Fruit fly (Drosophila melanogaster) whole organism, embryonic: ENCODE measurements around the gene wtrw.

Experiments
- Adf1 ChIP-seq: fragments of 200-800 bp; sonication (Bioruptor generic); IDR thresholded peaks from 2 replicates; pipeline ENCODE4 v1.3.6; 2022; ENCODE audit warnings: missing biosample characterization, missing genetic modification characterization
- Atf-2 ChIP-seq: fragments of 200-800 bp; sonication (Bioruptor generic); optimal IDR thresholded peaks from 2 replicates; lab custom pipeline; 2016; ENCODE audit warnings: missing biosample characterization, missing genetic modification characterization
- CG10654 ChIP-seq: fragments of 200-800 bp; sonication (Bioruptor generic); optimal IDR thresholded peaks from 2 replicates; lab custom pipeline; 2016; ENCODE audit warnings: missing biosample characterization, missing genetic modification characterization
- CG12219 ChIP-seq: fragments of 200-800 bp; sonication (Bioruptor generic); optimal IDR thresholded peaks from 3 replicates; lab custom pipeline; 2018; ENCODE audit warnings: missing biosample characterization, mild to moderate bottlenecking, missing genetic modification characterization
- CG14667 ChIP-seq: fragments of 200-800 bp; sonication (Bioruptor generic); IDR thresholded peaks from 2 replicates; pipeline ENCODE4 v1.3.6; 2022; ENCODE audit warnings: missing biosample characterization, missing genetic modification characterization
- CG14965 ChIP-seq: fragments of 200-800 bp; sonication (Bioruptor generic); optimal IDR thresholded peaks from 2 replicates; lab custom pipeline; 2016; ENCODE audit warnings: missing biosample characterization, missing genetic modification characterization, borderline replicate concordance
- CG16813 ChIP-seq: fragments of 200-800 bp; sonication (Bioruptor generic); IDR thresholded peaks from 3 replicates; pipeline ENCODE4 v1.3.6; 2022; ENCODE audit warnings: missing biosample characterization, missing genetic modification characterization; ENCODE audit not compliant: partially characterized antibody
- CG18262 ChIP-seq: fragments of 200-800 bp; optimal IDR thresholded peaks from 3 replicates; lab custom pipeline; 2019; ENCODE audit warnings: missing biosample characterization, mild to moderate bottlenecking, missing genetic modification characterization, moderate library complexity
- CG2120 ChIP-seq: fragments of 200-800 bp; sonication (Bioruptor generic); optimal IDR thresholded peaks from 3 replicates; lab custom pipeline; 2016; ENCODE audit warnings: missing biosample characterization, missing genetic modification characterization
- CG33213 ChIP-seq: fragments of 200-800 bp; sonication (Bioruptor generic); optimal IDR thresholded peaks from 3 replicates; lab custom pipeline; 2016; ENCODE audit warnings: missing biosample characterization, missing genetic modification characterization
- CG34224 ChIP-seq: fragments of 200-800 bp; sonication (Bioruptor generic); IDR thresholded peaks from 3 replicates; pipeline ENCODE4 v1.3.6; 2022; ENCODE audit warnings: missing biosample characterization, missing genetic modification characterization; ENCODE audit not compliant: partially characterized antibody
- CG6272 ChIP-seq: fragments of 200-800 bp; sonication (Bioruptor generic); IDR thresholded peaks from 2 replicates; pipeline ENCODE4 v1.3.6; 2022; ENCODE audit warnings: missing biosample characterization, missing genetic modification characterization
- CG6765 ChIP-seq: fragments of 200-800 bp; sonication (Bioruptor generic); optimal IDR thresholded peaks from 3 replicates; lab custom pipeline; 2017; ENCODE audit warnings: missing biosample characterization, mild to moderate bottlenecking, missing genetic modification characterization
- CG7745 ChIP-seq: fragments of 200-800 bp; sonication (Bioruptor generic); optimal IDR thresholded peaks from 2 replicates; lab custom pipeline; 2018; ENCODE audit warnings: missing biosample characterization, mild to moderate bottlenecking, missing genetic modification characterization, moderate library complexity
- CG8281 ChIP-seq: fragments of 200-800 bp; sonication (Bioruptor generic); optimal IDR thresholded peaks from 2 replicates; lab custom pipeline; 2018; ENCODE audit warnings: missing biosample characterization, mild to moderate bottlenecking, missing genetic modification characterization, moderate library complexity
- CG9797 ChIP-seq: fragments of 200-800 bp; sonication (Bioruptor generic); optimal IDR thresholded peaks from 3 replicates; lab custom pipeline; 2018; ENCODE audit warnings: missing biosample characterization, mild to moderate bottlenecking, missing genetic modification characterization
- CHES-1-like ChIP-seq: fragments of 200-800 bp; sonication (Bioruptor generic); optimal IDR thresholded peaks from 2 replicates; lab custom pipeline; 2016; ENCODE audit warnings: missing biosample characterization, missing genetic modification characterization
- ERR ChIP-seq: fragments of 200-800 bp; sonication (Bioruptor generic); optimal IDR thresholded peaks from 2 replicates; lab custom pipeline; 2016; ENCODE audit warnings: missing biosample characterization, missing genetic modification characterization
- Ets65A ChIP-seq: fragments of 200-800 bp; sonication (Bioruptor generic); peaks from one replicate; lab custom pipeline; 2016; ENCODE audit warnings: missing biosample characterization, missing genetic modification characterization
- Mad ChIP-seq: fragments of 200-800 bp; sonication (Bioruptor generic); optimal IDR thresholded peaks from 2 replicates; lab custom pipeline; 2016; ENCODE audit warnings: missing biosample characterization, missing genetic modification characterization
- Nf-YC ChIP-seq: fragments of 200-800 bp; optimal IDR thresholded peaks from 3 replicates; lab custom pipeline; 2019; ENCODE audit warnings: missing biosample characterization, mild to moderate bottlenecking, missing genetic modification characterization, moderate library complexity
- Oli ChIP-seq: fragments of 200-800 bp; sonication (Bioruptor generic); optimal IDR thresholded peaks from 2 replicates; lab custom pipeline; 2018; ENCODE audit warnings: missing biosample characterization, mild to moderate bottlenecking, missing genetic modification characterization, moderate library complexity
- Pdp1 ChIP-seq, 2 experiments: fragments of 200-800 bp; sonication (Bioruptor generic); optimal IDR thresholded peaks; 3 replicates each; lab custom pipeline; 2016; ENCODE audit warnings: missing biosample characterization in 2 of 2, missing genetic modification characterization in 2 of 2, mild to moderate bottlenecking in 1 of 2, moderate library complexity in 1 of 2
- Scr ChIP-seq: fragments of 200-800 bp; sonication (Bioruptor generic); IDR thresholded peaks from 2 replicates; pipeline ENCODE4 v1.3.6; 2022; ENCODE audit warnings: missing biosample characterization, missing genetic modification characterization; ENCODE audit not compliant: partially characterized antibody
- Taf1 ChIP-seq: fragments of 200-800 bp; sonication (Bioruptor generic); IDR thresholded peaks from 2 replicates; pipeline ENCODE4 v1.3.6; 2022; ENCODE audit warnings: missing biosample characterization, missing genetic modification characterization
- abd-A ChIP-seq: fragments of 200-800 bp; sonication (Bioruptor generic); optimal IDR thresholded peaks from 3 replicates; lab custom pipeline; 2019; ENCODE audit warnings: missing biosample characterization, mild to moderate bottlenecking, missing genetic modification characterization, moderate library complexity
- bbx ChIP-seq: fragments of 200-800 bp; sonication (Bioruptor generic); IDR thresholded peaks from 2 replicates; pipeline ENCODE4 v1.3.6; 2022; ENCODE audit warnings: missing biosample characterization, missing genetic modification characterization; ENCODE audit not compliant: partially characterized antibody
- cg ChIP-seq: fragments of 200-800 bp; sonication (Bioruptor generic); optimal IDR thresholded peaks from 3 replicates; lab custom pipeline; 2019; ENCODE audit warnings: missing biosample characterization, mild to moderate bottlenecking, missing genetic modification characterization, moderate library complexity
- chif ChIP-seq, 2 experiments: fragments of 200-800 bp; sonication (Bioruptor generic); optimal IDR thresholded peaks; 3 replicates each; lab custom pipeline; 2016; ENCODE audit warnings: missing biosample characterization in 2 of 2, missing genetic modification characterization in 2 of 2
- chn ChIP-seq: fragments of 200-800 bp; sonication (Bioruptor generic); optimal IDR thresholded peaks from 2 replicates; lab custom pipeline; 2016; ENCODE audit warnings: missing biosample characterization, missing genetic modification characterization
- gro ChIP-seq: fragments of 200-800 bp; sonication (Bioruptor generic); optimal IDR thresholded peaks from 2 replicates; lab custom pipeline; 2016; ENCODE audit warnings: missing biosample characterization, missing genetic modification characterization
- gsb ChIP-seq: fragments of 200-800 bp; sonication (Bioruptor generic); IDR thresholded peaks from 2 replicates; pipeline ENCODE4 v1.3.6; 2022; ENCODE audit warnings: missing biosample characterization, missing genetic modification characterization
- hbn ChIP-seq: fragments of 200-800 bp; sonication (Bioruptor generic); IDR thresholded peaks from 2 replicates; pipeline ENCODE4 v1.3.6; 2022; ENCODE audit warnings: missing biosample characterization, missing genetic modification characterization; ENCODE audit not compliant: partially characterized antibody
- lilli ChIP-seq: fragments of 200-800 bp; sonication (Bioruptor generic); optimal IDR thresholded peaks from 3 replicates; lab custom pipeline; 2016; ENCODE audit warnings: missing biosample characterization, missing genetic modification characterization
- nmo ChIP-seq: fragments of 200-800 bp; sonication (Bioruptor generic); optimal IDR thresholded peaks from 2 replicates; lab custom pipeline; 2018; ENCODE audit warnings: missing biosample characterization, mild to moderate bottlenecking, missing genetic modification characterization, moderate library complexity
- sens ChIP-seq: fragments of 200-800 bp; sonication (Bioruptor generic); peaks from one replicate; lab custom pipeline; 2016; ENCODE audit warnings: missing biosample characterization, missing genetic modification characterization
- sob ChIP-seq: fragments of 200-800 bp; sonication (Bioruptor generic); IDR thresholded peaks from 2 replicates; pipeline ENCODE4 v1.3.6; 2022; ENCODE audit warnings: missing biosample characterization, missing genetic modification characterization
- tgo ChIP-seq: fragments of 200-800 bp; sonication (Bioruptor generic); IDR thresholded peaks from 3 replicates; pipeline ENCODE4 v1.3.6; 2022; ENCODE audit warnings: missing biosample characterization, missing genetic modification characterization
- tin ChIP-seq: fragments of 200-800 bp; sonication (Bioruptor generic); optimal IDR thresholded peaks from 3 replicates; lab custom pipeline; 2016; ENCODE audit warnings: missing biosample characterization, missing genetic modification characterization
- tll ChIP-seq, 2 experiments: fragments of 200-800 bp in 1 of 2; fragments of >200 bp in 1 of 2; sonication (Bioruptor generic) in 1 of 2; optimal IDR thresholded peaks; 2 replicates each; lab custom pipeline; 2017 to 2019; ENCODE audit warnings: missing biosample characterization in 2 of 2, missing genetic modification characterization in 2 of 2, mild to moderate bottlenecking in 1 of 2, moderate library complexity in 1 of 2
- wor ChIP-seq: fragments of 200-800 bp; sonication (Bioruptor generic); IDR thresholded peaks from 2 replicates; pipeline ENCODE4 v1.3.6; 2022; ENCODE audit warnings: missing biosample characterization, missing genetic modification characterization
- yki ChIP-seq: fragments of >200 bp; optimal IDR thresholded peaks from 3 replicates; lab custom pipeline; 2018

wtrw gene

dm6 chr3R:7920196-7920595 is 29.1 kb downstream of the wtrw start, which contains the start of the genes CG10445 and lds (continued):
- TF ChIP-seq nmo (GFP tag; lab: Kevin White, UChicago) (peak; percentile 57), ERR (no peak), CG34224 (peak; percentile 76), Pdp1 (GFP tag; optimal IDR thresholded peaks at IDR 0.05; lab: Kevin White, UChicago) (no peak), Oli (tag; lab: Kevin White, UChicago) (no peak), CG9797 (GFP tag; lab: Kevin White, UChicago) (peak; percentile 57), Nf-YC (tag; lab: Kevin White, UChicago) (no peak), tgo (no peak), hbn (peak; percentile 79), gsb (GFP tag; lab: Robert Waterston, UW) (no peak), chn (GFP tag; lab: Kevin White, UChicago) (peak; percentile 11), CHES-1-like (no peak), Mad (GFP tag; lab: Kevin White, UChicago) (no peak), wor (GFP tag; lab: Robert Waterston, UW) (no peak), sob (GFP tag; lab: Robert Waterston, UW) (peak; percentile 22; the same call in 1 of the 2 replicates), Ets65A (GFP tag; lab: Kevin White, UChicago) (peak; percentile 86), sens (peak; percentile 93), tin (GFP tag; lab: Kevin White, UChicago) (peak; percentile 13), bbx (GFP tag; lab: Robert Waterston, UW) (peak; percentile 91), chif (GFP tag; optimal IDR thresholded peaks at IDR 0.05; lab: Kevin White, UChicago) (peak in 1 of 2 experiments; percentile 4), Scr (peak; percentile 84), CG16813 (peak; percentile 88), gro (GFP tag; lab: Kevin White, UChicago) (no peak), CG18262 (no peak), CG6272 (GFP tag; lab: Robert Waterston, UW) (no peak), abd-A (tag; lab: Kevin White, UChicago) (no peak), CG2120 (GFP tag; lab: Kevin White, UChicago) (peak; percentile 23), CG14667 (GFP tag; lab: Robert Waterston, UW) (no peak), Taf1 (no peak)
- TF ChIP-seq, all 482 proteins: peak for 105

- TF ChIP-seq CG8281 (tag; lab: Kevin White, UChicago) (peak; percentile 91), yki (no peak), CG14965 (GFP tag; lab: Kevin White, UChicago) (no peak), Adf1 (GFP tag; lab: Robert Waterston, UW) (no peak), CG7745 (tag; lab: Kevin White, UChicago) (no peak), CG12219 (GFP tag; lab: Kevin White, UChicago) (no peak), CG33213 (GFP tag; lab: Kevin White, UChicago) (no peak), Ets65A (GFP tag; lab: Kevin White, UChicago) (peak; percentile 66), tll (GFP tag; optimal IDR thresholded peaks at IDR 0.05; lab: Kevin White, UChicago) (no peak), Atf-2 (GFP tag; lab: Kevin White, UChicago) (no peak), cg (GFP tag; lab: Kevin White, UChicago) (no peak), lilli (GFP tag; lab: Kevin White, UChicago) (no peak), CG10654 (GFP tag; lab: Kevin White, UChicago) (no peak), CG6765 (GFP tag; lab: Kevin White, UChicago) (no peak)
These were observed 35.2 kb downstream of the wtrw start for dm6 chr3R:7926354-7926753.
